Worm (Caenorhabditis elegans): Measurements from ENCODE around the gene srsx-16.

DNA sequence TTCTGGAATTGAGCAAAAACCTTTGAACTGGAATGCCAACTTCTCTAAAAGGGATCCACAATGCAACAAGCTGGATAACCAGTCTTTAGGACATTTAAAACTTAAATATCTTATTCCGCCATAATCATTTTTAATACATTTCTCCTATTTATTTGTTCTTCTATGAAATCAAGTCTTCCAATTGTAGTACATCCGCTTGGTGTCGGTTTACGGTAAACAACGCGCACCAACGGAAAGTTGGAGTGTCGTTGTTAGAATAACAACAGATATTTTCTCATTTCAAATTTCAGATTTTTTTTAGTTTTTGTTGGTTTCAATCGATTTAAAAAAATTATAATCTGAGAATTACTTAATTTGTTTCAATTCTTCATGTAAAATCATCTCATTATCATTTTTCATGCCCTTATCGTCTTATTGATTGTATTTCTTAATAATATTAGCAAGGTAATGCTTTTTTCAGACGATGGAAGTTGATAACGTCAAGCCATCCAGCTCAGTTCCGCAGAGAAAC lies 29.6 kb upstream of the srsx-16 start, which contains the start of gene csn-5:
- no peak for TF ChIP-seq flt-1 (GFP tag; IDR thresholded peaks at IDR 0.05)
- TF ChIP-seq ama-1 (optimal IDR thresholded peaks at IDR 0.05) = no peak
